Fruit fly (Drosophila melanogaster) whole organism, embryonic: ENCODE measurements around the gene wls.

Source experiments
- Abd-B ChIP-seq: fragments of 200-800 bp; sonication (Bioruptor generic); optimal IDR thresholded peaks from 2 replicates; lab custom pipeline; 2018; ENCODE audit warnings: missing biosample characterization, mild to moderate bottlenecking, missing genetic modification characterization, moderate library complexity
- CG10147 ChIP-seq: fragments of 200-800 bp; sonication (Bioruptor generic); optimal IDR thresholded peaks from 2 replicates; lab custom pipeline; 2019; ENCODE audit warnings: missing biosample characterization, mild to moderate bottlenecking, missing genetic modification characterization, moderate library complexity
- CG10209 ChIP-seq: fragments of 200-800 bp; sonication (Bioruptor generic); optimal IDR thresholded peaks from 3 replicates; lab custom pipeline; 2017; ENCODE audit warnings: missing biosample characterization, mild to moderate bottlenecking, missing genetic modification characterization, missing genetic modification reagents
- CG1024 ChIP-seq: fragments of 200-800 bp; sonication (Bioruptor generic); IDR thresholded peaks from 2 replicates; pipeline ENCODE4 v1.3.6; 2022; ENCODE audit warnings: missing biosample characterization, missing genetic modification characterization
- CG12155 ChIP-seq: fragments of 200-800 bp; sonication (Bioruptor generic); optimal IDR thresholded peaks from 3 replicates; lab custom pipeline; 2016; ENCODE audit warnings: missing biosample characterization, missing genetic modification characterization
- CG14441 ChIP-seq: fragments of 200-800 bp; sonication (Bioruptor generic); IDR thresholded peaks from 2 replicates; pipeline ENCODE4 v1.3.6; 2022; ENCODE audit warnings: missing biosample characterization, missing genetic modification characterization
- CG14667 ChIP-seq: fragments of 200-800 bp; sonication (Bioruptor generic); IDR thresholded peaks from 2 replicates; pipeline ENCODE4 v1.3.6; 2022; ENCODE audit warnings: missing biosample characterization, missing genetic modification characterization
- CG15011 ChIP-seq: fragments of 200-800 bp; sonication (Bioruptor generic); optimal IDR thresholded peaks from 3 replicates; lab custom pipeline; 2018; ENCODE audit warnings: missing biosample characterization, mild to moderate bottlenecking, missing genetic modification characterization
- CG1602 ChIP-seq: fragments of 200-800 bp; sonication (Bioruptor generic); optimal IDR thresholded peaks from 3 replicates; lab custom pipeline; 2016; ENCODE audit warnings: missing biosample characterization, missing genetic modification characterization
- CG1603 ChIP-seq: fragments of 200-800 bp; sonication (Bioruptor generic); optimal IDR thresholded peaks from 2 replicates; lab custom pipeline; 2019; ENCODE audit warnings: missing biosample characterization, mild to moderate bottlenecking, missing genetic modification characterization, moderate library complexity
- CG17359 ChIP-seq: fragments of 200-800 bp; sonication (Bioruptor generic); optimal IDR thresholded peaks from 3 replicates; lab custom pipeline; 2018; ENCODE audit warnings: missing biosample characterization, mild to moderate bottlenecking, missing genetic modification characterization, moderate library complexity
- CG17385 ChIP-seq: fragments of 200-800 bp; sonication (Bioruptor generic); optimal IDR thresholded peaks from 3 replicates; lab custom pipeline; 2018; ENCODE audit warnings: missing biosample characterization, mild to moderate bottlenecking, missing genetic modification characterization
- CG30403 ChIP-seq: fragments of 200-800 bp; sonication (Bioruptor generic); optimal IDR thresholded peaks from 3 replicates; lab custom pipeline; 2016; ENCODE audit warnings: missing biosample characterization, missing genetic modification characterization
- CG32772 ChIP-seq: fragments of 200-800 bp; sonication (Bioruptor generic); IDR thresholded peaks from 2 replicates; pipeline ENCODE4 v1.3.6; 2022; ENCODE audit warnings: missing biosample characterization, missing genetic modification characterization
- CG7372 ChIP-seq: fragments of 200-800 bp; sonication (Bioruptor generic); IDR thresholded peaks from 2 replicates; pipeline ENCODE4 v1.3.6; 2022; ENCODE audit warnings: missing biosample characterization, missing genetic modification characterization
- CG7839 ChIP-seq: fragments of 200-800 bp; sonication (Bioruptor generic); optimal IDR thresholded peaks from 3 replicates; lab custom pipeline; 2018; ENCODE audit warnings: missing biosample characterization, mild to moderate bottlenecking, missing genetic modification characterization, moderate library complexity
- CG8388 ChIP-seq: fragments of 200-800 bp; sonication (Bioruptor generic); optimal IDR thresholded peaks from 2 replicates; lab custom pipeline; 2019; ENCODE audit warnings: missing biosample characterization, mild to moderate bottlenecking, missing genetic modification characterization, moderate library complexity
- CG8478 ChIP-seq: fragments of >200 bp; optimal IDR thresholded peaks from 2 replicates; lab custom pipeline; 2018
- CG8924 ChIP-seq: fragments of 200-800 bp; optimal IDR thresholded peaks from 3 replicates; lab custom pipeline; 2019; ENCODE audit warnings: missing biosample characterization, mild to moderate bottlenecking, missing genetic modification characterization, moderate library complexity
- CkIIα-i1 ChIP-seq: fragments of 200-800 bp; sonication (Bioruptor generic); IDR thresholded peaks from 2 replicates; pipeline ENCODE4 v1.3.6; 2022; ENCODE audit warnings: missing biosample characterization, missing genetic modification characterization
- Drgx ChIP-seq: fragments of 200-800 bp; sonication (Bioruptor generic); IDR thresholded peaks from 2 replicates; pipeline ENCODE4 v1.3.6; 2022; ENCODE audit warnings: missing biosample characterization, missing genetic modification characterization
- E2f1 ChIP-seq: fragments of 200-800 bp; sonication (Bioruptor generic); IDR thresholded peaks from 2 replicates; pipeline ENCODE4 v1.3.6; 2022; ENCODE audit warnings: missing biosample characterization, missing genetic modification characterization
- HLH54F ChIP-seq: fragments of 200-800 bp; sonication (Bioruptor generic); optimal IDR thresholded peaks from 3 replicates; lab custom pipeline; 2016; ENCODE audit warnings: missing biosample characterization, missing genetic modification characterization
- HLHmδ ChIP-seq: fragments of 200-800 bp; sonication (Bioruptor generic); optimal IDR thresholded peaks from 2 replicates; lab custom pipeline; 2018; ENCODE audit warnings: missing biosample characterization, mild to moderate bottlenecking, missing genetic modification characterization, moderate library complexity
- Hr39 ChIP-seq: fragments of >200 bp; optimal IDR thresholded peaks from 2 replicates; lab custom pipeline; 2017
- Med ChIP-seq: fragments of 200-800 bp; sonication (Bioruptor generic); peaks from one replicate; lab custom pipeline; 2016; ENCODE audit warnings: missing biosample characterization, missing genetic modification characterization, mild to moderate bottlenecking, inconsistent platforms, moderate library complexity
- Poxn ChIP-seq: fragments of 200-800 bp; sonication (Bioruptor generic); IDR thresholded peaks from 2 replicates; pipeline ENCODE4 v1.3.6; 2022; ENCODE audit warnings: missing biosample characterization, missing genetic modification characterization
- Ssrp ChIP-seq: fragments of 200-800 bp; sonication (Bioruptor generic); optimal IDR thresholded peaks from 2 replicates; lab custom pipeline; 2018; ENCODE audit warnings: missing biosample characterization, mild to moderate bottlenecking, missing genetic modification characterization, moderate library complexity
- Tbp ChIP-seq: fragments of >200 bp; optimal IDR thresholded peaks from 2 replicates; lab custom pipeline; 2018; ENCODE audit warnings: missing biosample characterization, missing genetic modification characterization
- Xrp1 ChIP-seq: fragments of 200-800 bp; sonication (Bioruptor generic); IDR thresholded peaks from 2 replicates; pipeline ENCODE4 v1.3.6; 2022; ENCODE audit warnings: missing biosample characterization, missing genetic modification characterization
- az2 ChIP-seq: fragments of 200-800 bp; sonication (Bioruptor generic); optimal IDR thresholded peaks from 3 replicates; lab custom pipeline; 2016; ENCODE audit warnings: missing biosample characterization, missing genetic modification characterization
- dan ChIP-seq: fragments of 200-800 bp; sonication (Bioruptor generic); IDR thresholded peaks from 2 replicates; pipeline ENCODE4 v1.3.6; 2022; ENCODE audit warnings: missing biosample characterization, missing genetic modification characterization
- dysf ChIP-seq: fragments of 200-800 bp; sonication (Bioruptor generic); IDR thresholded peaks from 3 replicates; pipeline ENCODE4 v1.3.6; 2022; ENCODE audit warnings: missing biosample characterization, missing genetic modification characterization
- fru ChIP-seq: fragments of >200 bp; optimal IDR thresholded peaks from 2 replicates; lab custom pipeline; 2017
- gem ChIP-seq: fragments of 200-800 bp; sonication (Bioruptor generic); optimal IDR thresholded peaks from 2 replicates; lab custom pipeline; 2019; ENCODE audit warnings: missing biosample characterization, mild to moderate bottlenecking, missing genetic modification characterization, moderate library complexity
- insv ChIP-seq, 2 experiments: fragments of 200-800 bp; sonication (Bioruptor generic); optimal IDR thresholded peaks; 3 replicates each; lab custom pipeline; 2016 to 2018; ENCODE audit warnings: missing biosample characterization in 2 of 2, missing genetic modification characterization in 2 of 2
- knrl ChIP-seq: fragments of 200-800 bp; sonication (Bioruptor generic); IDR thresholded peaks from 3 replicates; pipeline ENCODE4 v1.3.6; 2022; ENCODE audit warnings: missing biosample characterization, missing genetic modification characterization; ENCODE audit not compliant: partially characterized antibody
- mld ChIP-seq: fragments of 200-800 bp; sonication (Bioruptor generic); IDR thresholded peaks from 3 replicates; pipeline ENCODE4 v1.3.6; 2022; ENCODE audit warnings: missing biosample characterization, missing genetic modification characterization; ENCODE audit not compliant: partially characterized antibody
- nmo ChIP-seq: fragments of 200-800 bp; sonication (Bioruptor generic); optimal IDR thresholded peaks from 2 replicates; lab custom pipeline; 2018; ENCODE audit warnings: missing biosample characterization, mild to moderate bottlenecking, missing genetic modification characterization, moderate library complexity
- pb ChIP-seq: fragments of 200-800 bp; sonication (Bioruptor generic); optimal IDR thresholded peaks from 3 replicates; lab custom pipeline; 2016; ENCODE audit warnings: missing biosample characterization, missing genetic modification characterization
- prd ChIP-seq, 3 experiments: fragments of >200 bp in 2 of 3; fragments of 200-800 bp in 1 of 3; sonication (Bioruptor generic) in 1 of 3; optimal IDR thresholded peaks in 2 of 3; IDR thresholded peaks in 1 of 3; 2 replicates in 2 of 3; 3 replicates in 1 of 3; pipeline versions ENCODE4 v1.3.6 to Lab custom; 2017 to 2022; ENCODE audit warnings: missing biosample characterization in 1 of 3, missing genetic modification characterization in 1 of 3
- rib ChIP-seq: fragments of 200-800 bp; sonication (Bioruptor generic); IDR thresholded peaks from 2 replicates; pipeline ENCODE4 v1.3.6; 2022; ENCODE audit warnings: missing biosample characterization, missing genetic modification characterization
- sens ChIP-seq: fragments of 200-800 bp; sonication (Bioruptor generic); peaks from one replicate; lab custom pipeline; 2016; ENCODE audit warnings: missing biosample characterization, missing genetic modification characterization
- slbo ChIP-seq: fragments of 200-800 bp; sonication (Bioruptor generic); IDR thresholded peaks from 2 replicates; pipeline ENCODE4 v1.3.6; 2022; ENCODE audit warnings: missing biosample characterization, missing genetic modification characterization
- slp2 ChIP-seq: fragments of 200-800 bp; sonication (Bioruptor generic); optimal IDR thresholded peaks from 2 replicates; lab custom pipeline; 2016; ENCODE audit warnings: missing biosample characterization, missing genetic modification characterization
- sob ChIP-seq: fragments of 200-800 bp; sonication (Bioruptor generic); IDR thresholded peaks from 2 replicates; pipeline ENCODE4 v1.3.6; 2022; ENCODE audit warnings: missing biosample characterization, missing genetic modification characterization
- tna ChIP-seq: fragments of 200-800 bp; sonication (Bioruptor generic); IDR thresholded peaks from 2 replicates; pipeline ENCODE4 v1.3.6; 2022; ENCODE audit warnings: missing biosample characterization, missing genetic modification characterization; ENCODE audit not compliant: partially characterized antibody
- usp ChIP-seq: fragments of >200 bp; optimal IDR thresholded peaks from 2 replicates; lab custom pipeline; 2017; ENCODE audit warnings: missing biosample characterization, missing genetic modification characterization
- vvl ChIP-seq: fragments of 200-800 bp; sonication (Bioruptor generic); IDR thresholded peaks from 2 replicates; pipeline ENCODE4 v1.3.6; 2022; ENCODE audit warnings: missing biosample characterization, missing genetic modification characterization
- wor ChIP-seq: fragments of 200-800 bp; sonication (Bioruptor generic); IDR thresholded peaks from 2 replicates; pipeline ENCODE4 v1.3.6; 2022; ENCODE audit warnings: missing biosample characterization, missing genetic modification characterization

The wls gene

DNA sequence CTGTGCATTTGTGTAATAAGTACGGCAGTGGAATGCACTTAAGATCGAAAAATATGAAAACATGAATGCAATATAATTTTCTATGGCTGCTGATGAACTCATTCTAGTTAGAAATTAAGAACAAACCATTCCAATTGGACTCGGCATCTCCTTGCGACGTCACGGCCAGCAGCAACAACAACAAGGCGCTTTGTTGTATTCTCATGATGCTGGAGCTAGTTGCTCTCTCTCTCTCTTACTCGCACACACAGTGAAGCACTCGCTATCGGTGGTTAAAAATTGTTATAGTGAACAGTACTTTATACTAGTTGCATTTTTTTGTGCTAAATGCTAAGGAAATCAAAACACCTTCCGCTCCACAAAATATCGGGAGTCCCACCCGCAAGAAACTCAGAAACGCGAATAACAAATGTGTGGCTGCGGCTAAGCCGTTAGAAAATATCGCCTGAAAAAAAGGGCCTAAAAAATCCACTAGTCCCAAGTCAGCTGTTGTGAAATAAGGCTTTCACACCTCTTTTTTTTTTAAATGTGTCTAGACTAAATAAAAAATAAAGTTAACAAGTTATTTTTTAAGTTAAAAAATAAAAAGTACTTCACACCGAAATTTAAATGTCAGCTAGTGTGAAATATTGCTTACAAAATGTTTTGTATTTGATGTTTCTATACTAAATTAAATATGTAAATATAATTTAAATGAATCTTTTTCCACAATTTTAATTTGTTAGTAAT is 36.3 kb upstream of the wls start, which contains the start of gene Plod (continued):
- TF ChIP-seq CG15011 (GFP tag; lab: Kevin White, UChicago) (no peak), CG1602 (GFP tag; lab: Kevin White, UChicago) (peak; percentile 43), rib (peak; percentile 60; the same call in 1 of the 2 replicates), Drgx (GFP tag; lab: Robert Waterston, UW) (peak; percentile 61), CG14441 (GFP tag; lab: Robert Waterston, UW) (no peak), CG7839 (tag; lab: Kevin White, UChicago) (peak; percentile 65), insv (GFP tag; optimal IDR thresholded peaks at IDR 0.05; lab: Kevin White, UChicago) (peak; percentile 98), CG1024 (GFP tag; lab: Robert Waterston, UW) (peak; percentile 53), slp2 (GFP tag; lab: Kevin White, UChicago) (no peak), usp (GFP tag; lab: Kevin White, UChicago) (no peak), pb (GFP tag; lab: Kevin White, UChicago) (no peak), CG8478 (lab: Kevin White, UChicago) (no peak), tna (GFP tag; lab: Robert Waterston, UW) (no peak), CG8388 (peak; percentile 24), sens (GFP tag; lab: Kevin White, UChicago) (peak; percentile 92)

DNA sequence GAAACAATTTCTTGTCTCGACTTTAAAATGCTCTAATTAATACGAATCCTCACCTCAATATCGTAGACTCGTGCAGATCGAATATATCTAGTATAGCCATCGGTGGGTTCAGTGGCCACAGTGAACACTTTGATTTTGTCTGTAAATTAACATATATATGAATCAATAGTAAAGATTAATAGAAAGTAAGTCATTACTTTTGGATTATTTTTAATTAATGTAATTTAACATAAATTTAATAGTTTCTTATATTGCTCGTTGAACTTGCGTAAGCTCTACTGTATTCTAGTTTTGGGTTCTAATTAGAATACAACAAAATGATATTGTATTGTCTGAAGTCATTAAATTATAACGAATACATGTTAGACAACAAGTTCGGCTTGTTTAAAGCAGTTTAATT is 35.4 kb upstream of the wls start:
- no peak for TF ChIP-seq CG12155 (GFP tag; lab: Kevin White, UChicago)
- no peak for TF ChIP-seq wor (GFP tag; lab: Robert Waterston, UW)
- TF ChIP-seq Xrp1 (GFP tag; lab: Robert Waterston, UW) = peak; percentile 49; the same call in 1 of the 2 replicates
- TF ChIP-seq CkIIα-i1 = no peak
- no peak for TF ChIP-seq az2 (GFP tag; lab: Kevin White, UChicago)
- TF ChIP-seq CG10147 (GFP tag; lab: Kevin White, UChicago) = peak; percentile 20
- TF ChIP-seq gem (tag; lab: Kevin White, UChicago) = peak; percentile 46
- no peak for TF ChIP-seq CG10209 (GFP tag; lab: Kevin White, UChicago)
- no peak for TF ChIP-seq Poxn (GFP tag; lab: Robert Waterston, UW)
- TF ChIP-seq prd (optimal IDR thresholded peaks at IDR 0.05; lab: Kevin White, UChicago) = no peak
- peak; percentile 51; the same call in 1 of the 3 replicates for TF ChIP-seq prd (GFP tag; IDR thresholded peaks at IDR 0.05; lab: Robert Waterston, UW)
- TF ChIP-seq CG8924 (tag; lab: Kevin White, UChicago) = peak; percentile 4
- TF ChIP-seq E2f1 (GFP tag; lab: Robert Waterston, UW) = no peak
- peak; percentile 33 for TF ChIP-seq CG17385 (GFP tag; lab: Kevin White, UChicago)
- no peak for TF ChIP-seq nmo (GFP tag; lab: Kevin White, UChicago)
- TF ChIP-seq Ssrp = no peak
- peak; percentile 44; the same call in 1 of the 2 replicates for TF ChIP-seq vvl (GFP tag; lab: Robert Waterston, UW)
- peak; percentile 67 for TF ChIP-seq slbo (GFP tag; lab: Robert Waterston, UW)
- no peak for TF ChIP-seq sob
- TF ChIP-seq Abd-B (GFP tag; lab: Kevin White, UChicago) = no peak
- no peak for TF ChIP-seq fru
- no peak for TF ChIP-seq HLH54F (GFP tag; lab: Kevin White, UChicago)
- peak; percentile 17; the same call in 1 of the 2 replicates for TF ChIP-seq CG32772 (GFP tag; lab: Robert Waterston, UW)
- TF ChIP-seq CG14667 (GFP tag; lab: Robert Waterston, UW) = no peak
- no peak for TF ChIP-seq Med (GFP tag; lab: Kevin White, UChicago)
- no peak for TF ChIP-seq Hr39
- TF ChIP-seq Tbp = no peak
- no peak for TF ChIP-seq CG1602 (GFP tag; lab: Kevin White, UChicago)
- no peak for TF ChIP-seq HLHmδ
- no peak for TF ChIP-seq CG7372
- no peak for TF ChIP-seq CG30403 (GFP tag; lab: Kevin White, UChicago)
- no peak for TF ChIP-seq knrl (GFP tag; lab: Robert Waterston, UW)
- peak; percentile 24 for TF ChIP-seq CG17359 (tag; lab: Kevin White, UChicago)
- no peak for TF ChIP-seq mld
- TF ChIP-seq CG1603 (tag; lab: Kevin White, UChicago) = no peak
- no peak for TF ChIP-seq dan (GFP tag; lab: Robert Waterston, UW)
- TF ChIP-seq dysf = peak; percentile 32; the same call in 1 of the 3 replicates
